Worm (Caenorhabditis elegans) whole organism, L4/young adult: ENCODE results near the gene srw-60.

Source experiments
- W03F9.2 ChIP-seq: fragments of 150-350 bp; optimal IDR thresholded peaks from 2 replicates; lab custom pipeline; 2014; ENCODE audit warnings: missing biosample characterization, missing genetic modification characterization
- dao-5 ChIP-seq: sonication (generic microtip); optimal IDR thresholded peaks from 2 replicates; lab custom pipeline; 2016; ENCODE audit warnings: missing genotype, missing genetic modification characterization, moderate library complexity, missing compliant biosample characterization
- him-1 ChIP-seq: sonication (generic microtip); optimal IDR thresholded peaks from 2 replicates; lab custom pipeline; 2016; ENCODE audit warnings: missing genotype, missing genetic modification reagents, missing genetic modification characterization, missing compliant biosample characterization

DNA sequence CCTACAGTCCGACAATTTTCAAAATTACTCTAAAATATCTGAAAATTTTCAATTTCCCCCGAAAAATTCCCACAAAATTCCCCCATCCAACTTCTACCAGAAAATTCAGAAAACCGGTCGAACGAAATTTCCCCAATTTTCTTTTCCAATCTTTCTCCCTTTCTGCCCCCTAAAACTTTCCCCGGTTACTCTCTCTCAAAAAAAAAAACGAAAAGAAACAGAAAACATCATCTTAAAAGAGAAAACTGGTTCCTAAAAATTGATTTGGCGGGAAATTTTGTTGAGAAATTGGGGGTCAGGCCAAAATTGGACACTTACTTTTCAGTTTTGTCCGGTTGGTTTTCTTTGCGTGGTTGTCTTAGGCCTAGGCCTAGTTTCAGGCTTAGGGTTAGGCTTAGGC, 19.2 kb downstream of the srw-60 start:
- no peak for TF ChIP-seq dao-5 (tag; lab: Kevin White, UChicago)
- TF ChIP-seq W03F9.2 (tag; lab: Kevin White, UChicago): no peak
- no peak for TF ChIP-seq him-1
